Worm (Caenorhabditis elegans): ENCODE measurements around the gene K03H1.9.

Gene K03H1.9

ce11 chrIII:9930406-9930805, 10.9 kb downstream of the K03H1.9 start (continued):
- TF ChIP-seq ZK546.5 (tag; optimal IDR thresholded peaks at IDR 0.05) (no peak), skn-1 (tag; optimal IDR thresholded peaks at IDR 0.05) (no peak), T20F7.1 (GFP tag; optimal IDR thresholded peaks at IDR 0.05) (peak; percentile 1), mes-2 (tag; optimal IDR thresholded peaks at IDR 0.05; ENCODE audit: poor library complexity, severe bottlenecking) (peak; percentile 62), ceh-20 (GFP tag; IDR thresholded peaks at IDR 0.05) (peak; percentile 33; the same call in 1 of the 2 replicates), hlh-30 (tag; optimal IDR thresholded peaks at IDR 0.05; ENCODE audit: insufficient read depth) (peak; percentile 35), nhr-48 (tag; optimal IDR thresholded peaks at IDR 0.05) (peak; percentile 80), daf-8 (GFP tag; IDR thresholded peaks at IDR 0.05) (no peak), zfp-2 (tag; optimal IDR thresholded peaks at IDR 0.05) (no peak), nhr-237 (tag; optimal IDR thresholded peaks at IDR 0.05) (no peak), Y48G9A.11 (GFP tag; IDR thresholded peaks at IDR 0.05) (no peak), zip-2 (tag; optimal IDR thresholded peaks at IDR 0.05) (no peak), lin-15B (tag; optimal IDR thresholded peaks at IDR 0.05) (no peak), daf-12 (tag; optimal IDR thresholded peaks at IDR 0.05) (no peak), nhr-10 (tag; optimal IDR thresholded peaks at IDR 0.05) (no peak), ceh-28 (tag; optimal IDR thresholded peaks at IDR 0.05) (no peak), arid-1 (GFP tag; conservative IDR thresholded peaks at IDR 0.05) (no peak), nhr-42 (GFP tag; IDR thresholded peaks at IDR 0.05) (no peak), mep-1 (tag; optimal IDR thresholded peaks at IDR 0.05) (peak; percentile 56), sdz-12 (GFP tag; optimal IDR thresholded peaks at IDR 0.05) (no peak)

ce11 chrIII:9929525-9929924, 11.8 kb downstream of the K03H1.9 start:
- TF ChIP-seq ceh-32 (tag; optimal IDR thresholded peaks at IDR 0.05; ENCODE audit: poor library complexity) (no peak), aha-1 (tag) (peak; percentile 84)

- TF ChIP-seq nhr-28 (tag; optimal IDR thresholded peaks at IDR 0.05) (no peak), F37D6.2 (tag; optimal IDR thresholded peaks at IDR 0.05) (no peak), ceh-32 (tag; optimal IDR thresholded peaks at IDR 0.05; ENCODE audit: poor library complexity) (no peak), nhr-42 (GFP tag; IDR thresholded peaks at IDR 0.05) (no peak), dmd-9 (GFP tag; IDR thresholded peaks at IDR 0.05) (no peak), php-3 (GFP tag; IDR thresholded peaks at IDR 0.05) (no peak), zip-11 (GFP tag; IDR thresholded peaks at IDR 0.05) (no peak), lim-7 (GFP tag; IDR thresholded peaks at IDR 0.05) (no peak), mdt-29 (GFP tag; IDR thresholded peaks at IDR 0.05) (no peak), ZK337.2 (GFP tag; IDR thresholded peaks at IDR 0.05) (no peak)
These were observed 12.5 kb downstream of the K03H1.9 start, which contains the start of gene ttr-1 for ce11 chrIII:9928777-9929176. ttr-1 (plus strand) TSS chrIII:9929077.

- TF ChIP-seq hlh-30 (tag; optimal IDR thresholded peaks at IDR 0.05; ENCODE audit: insufficient read depth) (no peak), mep-1 (tag; optimal IDR thresholded peaks at IDR 0.05) (peak; percentile 2), dmd-8 (GFP tag; IDR thresholded peaks at IDR 0.05) (no peak), nhr-48 (tag; optimal IDR thresholded peaks at IDR 0.05) (no peak), aha-1 (tag) (no peak), zfp-2 (tag; optimal IDR thresholded peaks at IDR 0.05) (no peak), T26A8.4 (GFP tag; IDR thresholded peaks at IDR 0.05) (no peak), nhr-28 (tag; optimal IDR thresholded peaks at IDR 0.05) (peak; percentile 42), mdt-29 (GFP tag; IDR thresholded peaks at IDR 0.05) (no peak), nhr-10 (tag; optimal IDR thresholded peaks at IDR 0.05) (no peak)
These were observed 13.9 kb downstream of the K03H1.9 start, which contains the start of gene ttr-2 for ce11 chrIII:9927378-9927777. ttr-2 (plus strand) TSS chrIII:9927769.

ce11 chrIII:9926650-9927049, 14.6 kb downstream of the K03H1.9 start, which contains the start of gene ttr-3:
ttr-3 (minus strand) TSS chrIII:9926750.
- no peak for TF ChIP-seq set-16 (GFP tag; IDR thresholded peaks at IDR 0.05)
- no peak for TF ChIP-seq egl-43 (GFP tag; IDR thresholded peaks at IDR 0.05)
- TF ChIP-seq dve-1 (tag; optimal IDR thresholded peaks at IDR 0.05; ENCODE audit: insufficient read depth): peak; percentile 25
- no peak for TF ChIP-seq zip-11 (GFP tag; IDR thresholded peaks at IDR 0.05)
- TF ChIP-seq zfp-2 (tag; optimal IDR thresholded peaks at IDR 0.05): no peak
- no peak for TF ChIP-seq nhr-41 (GFP tag; IDR thresholded peaks at IDR 0.05)
- TF ChIP-seq nhr-111 (GFP tag; optimal IDR thresholded peaks at IDR 0.05): no peak

Data from whole organism, L4 larva.